Worm (Caenorhabditis elegans): Measurements from ENCODE around the gene F18F11.4.

DNA sequence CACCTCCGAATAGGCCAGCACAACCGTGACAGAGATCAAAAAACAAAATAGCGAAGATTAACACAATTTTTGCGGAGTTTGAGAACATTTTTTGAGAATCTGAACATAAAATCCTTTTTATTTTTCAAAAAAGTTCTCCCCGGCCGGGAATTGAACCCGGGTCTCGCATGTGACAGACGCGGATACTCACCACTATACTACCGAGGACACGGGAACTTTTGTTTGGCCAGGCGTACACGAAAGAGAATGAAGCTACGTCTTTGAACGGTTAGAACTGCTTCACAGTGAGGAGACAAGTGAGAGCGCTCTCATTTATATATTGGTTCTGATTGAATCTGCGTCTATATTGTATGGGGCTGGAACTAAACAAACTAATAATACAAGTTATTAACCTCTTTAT, 8.1 kb upstream of the F18F11.4 start, which contains the start of gene grl-26:
- no peak for TF ChIP-seq ztf-11 (tag; optimal IDR thresholded peaks at IDR 0.05)
- TF ChIP-seq lsy-2 (tag; optimal IDR thresholded peaks at IDR 0.05): no peak
- no peak for TF ChIP-seq egl-27 (tag; optimal IDR thresholded peaks at IDR 0.05)
- TF ChIP-seq peb-1 (tag; optimal IDR thresholded peaks at IDR 0.05): no peak
- TF ChIP-seq ZK546.5 (tag; optimal IDR thresholded peaks at IDR 0.05): no peak
- TF ChIP-seq fos-1 (tag; optimal IDR thresholded peaks at IDR 0.05): peak; percentile 45
- TF ChIP-seq ceh-82 (tag; optimal IDR thresholded peaks at IDR 0.05): no peak
- TF ChIP-seq dmd-4 (tag; optimal IDR thresholded peaks at IDR 0.05): no peak
- no peak for TF ChIP-seq nhr-6 (tag; optimal IDR thresholded peaks at IDR 0.05)
- no peak for TF ChIP-seq unc-39 (tag; optimal IDR thresholded peaks at IDR 0.05)
- no peak for TF ChIP-seq snpc-4 (tag; optimal IDR thresholded peaks at IDR 0.05)
- TF ChIP-seq aly-2 (tag; optimal IDR thresholded peaks at IDR 0.05): no peak
- TF ChIP-seq C34F6.9 (tag; optimal IDR thresholded peaks at IDR 0.05): peak; percentile 33
